Worm (Caenorhabditis elegans) whole organism, L1 larva: ENCODE results near the gene fbxb-75.
A peak's percentile ranks its signal among the peaks of the same experiment; 100 is the strongest.

Experiments
- C34B4.2 ChIP-seq: sonication (generic microtip); optimal IDR thresholded peaks from 2 replicates; lab custom pipeline; 2017; ENCODE audit warnings: mild to moderate bottlenecking, missing genetic modification characterization, missing compliant biosample characterization
- aha-1 ChIP-seq: fragments of 150-350 bp; optimal IDR thresholded peaks from 2 replicates; lab custom pipeline; 2014; ENCODE audit warnings: missing biosample characterization, missing genetic modification characterization
- aly-2 ChIP-seq: fragments of 150-350 bp; optimal IDR thresholded peaks from 2 replicates; lab custom pipeline; 2014; ENCODE audit warnings: missing biosample characterization, missing genetic modification characterization
- ama-1 ChIP-seq: fragments of 150-350 bp; optimal IDR thresholded peaks from 2 replicates; lab custom pipeline; 2014
- blmp-1 ChIP-seq: fragments of 150-350 bp; optimal IDR thresholded peaks from 2 replicates; lab custom pipeline; 2014; ENCODE audit warnings: missing biosample characterization, missing genetic modification characterization
- ceh-63 ChIP-seq: fragments of 200-800 bp; sonication (Bioruptor generic); optimal IDR thresholded peaks from 2 replicates; lab custom pipeline; 2018; ENCODE audit warnings: mild to moderate bottlenecking, missing genetic modification characterization, missing compliant biosample characterization
- ceh-82 ChIP-seq, 3 experiments: fragments of 150-350 bp in 1 of 3; sonication (generic microtip) in 2 of 3; optimal IDR thresholded peaks; 2 replicates each; lab custom pipeline; 2014 to 2017; ENCODE audit warnings: missing biosample characterization in 3 of 3, missing genetic modification characterization in 3 of 3
- ceh-88 ChIP-seq: fragments of 200-800 bp; sonication (Bioruptor generic); IDR thresholded peaks from 2 replicates; pipeline ENCODE4 v1.3.6; 2022; ENCODE audit warnings: missing genetic modification characterization, missing compliant biosample characterization
- dpl-1 ChIP-seq, 3 experiments: fragments of 150-350 bp in 2 of 3; sonication (generic microtip) in 1 of 3; optimal IDR thresholded peaks; 2 replicates each; lab custom pipeline; 2014 to 2017; ENCODE audit warnings: missing biosample characterization in 3 of 3, missing genetic modification characterization in 3 of 3, missing genetic modification reagents in 3 of 3
- efl-1 ChIP-seq, 4 experiments: fragments of 150-350 bp; optimal IDR thresholded peaks in 3 of 4; peaks in 1 of 4; 1 replicate in 1 of 4; 2 replicates in 3 of 4; lab custom pipeline; 2014; ENCODE audit warnings: missing biosample characterization in 2 of 4, missing genetic modification characterization in 2 of 4, missing genetic modification reagents in 2 of 4
- efl-3 ChIP-seq: fragments of 200-800 bp; sonication (Bioruptor generic); optimal IDR thresholded peaks from 2 replicates; lab custom pipeline; 2018; ENCODE audit warnings: mild to moderate bottlenecking, missing genetic modification characterization, missing compliant biosample characterization
- egl-27 ChIP-seq, 2 experiments: fragments of 150-350 bp in 1 of 2; sonication (generic microtip); optimal IDR thresholded peaks; 3 replicates each; lab custom pipeline; 2017 to 2018; ENCODE audit warnings: missing biosample characterization in 2 of 2, missing genetic modification characterization in 2 of 2, missing genetic modification reagents in 2 of 2
- elt-2 ChIP-seq: sonication (generic microtip); optimal IDR thresholded peaks from 2 replicates; lab custom pipeline; 2016; ENCODE audit warnings: missing genetic modification characterization, mild to moderate bottlenecking, inconsistent platforms, missing compliant biosample characterization, missing genetic modification reagents
- ets-5 ChIP-seq: fragments of 200-800 bp; sonication (Bioruptor generic); IDR thresholded peaks from 2 replicates; pipeline ENCODE4 v1.3.6; 2022; ENCODE audit warnings: missing genetic modification characterization, missing compliant biosample characterization
- fkh-8 ChIP-seq: sonication (generic microtip); optimal IDR thresholded peaks from 2 replicates; lab custom pipeline; 2016; ENCODE audit warnings: mild to moderate bottlenecking, missing genetic modification characterization, missing compliant biosample characterization
- grh-1 ChIP-seq: fragments of 200-800 bp; sonication (Bioruptor generic); IDR thresholded peaks from 2 replicates; pipeline ENCODE4 v1.3.6; 2022; ENCODE audit warnings: missing genetic modification reagents, missing genetic modification characterization, missing compliant biosample characterization
- isw-1 ChIP-seq: fragments of 200-800 bp; sonication (Bioruptor generic); IDR thresholded peaks from 2 replicates; pipeline ENCODE4 v1.3.6; 2022; ENCODE audit warnings: missing genetic modification characterization, missing compliant biosample characterization
- jun-1 ChIP-seq: fragments of 150-350 bp; optimal IDR thresholded peaks from 2 replicates; lab custom pipeline; 2014; ENCODE audit warnings: missing biosample characterization, missing genetic modification reagents, missing genetic modification characterization
- lin-35 ChIP-seq, 2 experiments: fragments of 150-350 bp; optimal IDR thresholded peaks; 2 replicates each; lab custom pipeline; 2014; ENCODE audit warnings: missing biosample characterization in 2 of 2, missing genetic modification characterization in 2 of 2, missing genetic modification reagents in 2 of 2
- lsy-2 ChIP-seq, 2 experiments: fragments of 150-350 bp; optimal IDR thresholded peaks; 2 replicates each; lab custom pipeline; 2014; ENCODE audit warnings: missing biosample characterization in 2 of 2, missing genetic modification characterization in 2 of 2
- mef-2 ChIP-seq: fragments of 150-350 bp; optimal IDR thresholded peaks from 2 replicates; lab custom pipeline; 2014; ENCODE audit warnings: missing biosample characterization, missing genetic modification characterization
- mep-1 ChIP-seq: fragments of 150-350 bp; optimal IDR thresholded peaks from 2 replicates; lab custom pipeline; 2014; ENCODE audit warnings: missing biosample characterization, missing genetic modification characterization
- nhr-11 ChIP-seq: fragments of 150-350 bp; optimal IDR thresholded peaks from 2 replicates; lab custom pipeline; 2014; ENCODE audit warnings: missing biosample characterization, missing genetic modification characterization
- nhr-28 ChIP-seq: fragments of 150-350 bp; optimal IDR thresholded peaks from 2 replicates; lab custom pipeline; 2014; ENCODE audit warnings: missing biosample characterization, missing genetic modification characterization
- nhr-47 ChIP-seq: sonication (generic microtip); optimal IDR thresholded peaks from 2 replicates; lab custom pipeline; 2016; ENCODE audit warnings: mild to moderate bottlenecking, missing genetic modification characterization, moderate library complexity, missing compliant biosample characterization
- nhr-71 ChIP-seq: sonication (generic microtip); optimal IDR thresholded peaks from 2 replicates; lab custom pipeline; 2016; ENCODE audit warnings: mild to moderate bottlenecking, missing genetic modification characterization, moderate library complexity, missing compliant biosample characterization
- nhr-76 ChIP-seq: sonication (generic microtip); optimal IDR thresholded peaks from 2 replicates; lab custom pipeline; 2017; ENCODE audit warnings: missing biosample characterization, missing genetic modification characterization
- nhr-77 ChIP-seq: fragments of 150-350 bp; optimal IDR thresholded peaks from 2 replicates; lab custom pipeline; 2014; ENCODE audit warnings: missing biosample characterization, missing genetic modification characterization
- nhr-84 ChIP-seq: sonication (generic microtip); optimal IDR thresholded peaks from 2 replicates; lab custom pipeline; 2017; ENCODE audit warnings: missing biosample characterization, missing genetic modification characterization
- nhr-85 ChIP-seq: sonication (generic microtip); peaks from one replicate; lab custom pipeline; 2016; ENCODE audit warnings: missing genetic modification characterization, inconsistent platforms, missing compliant biosample characterization
- pag-3 ChIP-seq: sonication (generic microtip); optimal IDR thresholded peaks from 2 replicates; lab custom pipeline; 2017; ENCODE audit warnings: missing genetic modification characterization, mild to moderate bottlenecking, missing compliant biosample characterization, antibody characterized with exemption, borderline replicate concordance; ENCODE audit not compliant: insufficient read depth
- pax-3 ChIP-seq: fragments of 200-800 bp; sonication (Bioruptor generic); optimal IDR thresholded peaks from 2 replicates; lab custom pipeline; 2018; ENCODE audit warnings: mild to moderate bottlenecking, missing genetic modification characterization, moderate library complexity, missing compliant biosample characterization
- pqm-1 ChIP-seq: sonication (generic microtip); optimal IDR thresholded peaks from 3 replicates; lab custom pipeline; 2017; ENCODE audit warnings: missing biosample characterization, missing genetic modification characterization
- rnt-1 ChIP-seq: sonication (generic microtip); optimal IDR thresholded peaks from 2 replicates; lab custom pipeline; 2016; ENCODE audit warnings: mild to moderate bottlenecking, missing genetic modification characterization, moderate library complexity, missing compliant biosample characterization
- sptf-1 ChIP-seq: fragments of 150-350 bp; optimal IDR thresholded peaks from 2 replicates; lab custom pipeline; 2014; ENCODE audit warnings: missing biosample characterization, missing genetic modification characterization
- sup-37 ChIP-seq: fragments of 200-800 bp; sonication (Bioruptor generic); optimal IDR thresholded peaks from 2 replicates; lab custom pipeline; 2018; ENCODE audit warnings: mild to moderate bottlenecking, missing genetic modification characterization, missing compliant biosample characterization
- tlp-1 ChIP-seq: fragments of 150-350 bp; optimal IDR thresholded peaks from 2 replicates; lab custom pipeline; 2014; ENCODE audit warnings: missing biosample characterization, missing genetic modification characterization
- unc-30 ChIP-seq: sonication (generic microtip); optimal IDR thresholded peaks from 2 replicates; lab custom pipeline; 2017; ENCODE audit warnings: missing biosample characterization, missing genetic modification characterization
- unc-62 ChIP-seq: fragments of 150-350 bp; optimal IDR thresholded peaks from 2 replicates; lab custom pipeline; 2014; ENCODE audit warnings: missing biosample characterization, missing genetic modification reagents, missing genetic modification characterization
- vab-15 ChIP-seq: sonication (generic microtip); optimal IDR thresholded peaks from 2 replicates; lab custom pipeline; 2017; ENCODE audit warnings: missing genotype, mild to moderate bottlenecking, missing genetic modification characterization, missing compliant biosample characterization
- xbp-1 ChIP-seq: sonication (generic microtip); optimal IDR thresholded peaks from 2 replicates; lab custom pipeline; 2016; ENCODE audit warnings: missing genetic modification characterization, missing compliant biosample characterization
- zag-1 ChIP-seq: fragments of 150-350 bp; optimal IDR thresholded peaks from 2 replicates; lab custom pipeline; 2014; ENCODE audit warnings: missing biosample characterization, missing genetic modification characterization
- zip-4 ChIP-seq: fragments of 200-800 bp; sonication (Bioruptor generic); optimal IDR thresholded peaks from 2 replicates; lab custom pipeline; 2018; ENCODE audit warnings: mild to moderate bottlenecking, missing genetic modification characterization, moderate library complexity, missing compliant biosample characterization

The fbxb-75 gene

DNA sequence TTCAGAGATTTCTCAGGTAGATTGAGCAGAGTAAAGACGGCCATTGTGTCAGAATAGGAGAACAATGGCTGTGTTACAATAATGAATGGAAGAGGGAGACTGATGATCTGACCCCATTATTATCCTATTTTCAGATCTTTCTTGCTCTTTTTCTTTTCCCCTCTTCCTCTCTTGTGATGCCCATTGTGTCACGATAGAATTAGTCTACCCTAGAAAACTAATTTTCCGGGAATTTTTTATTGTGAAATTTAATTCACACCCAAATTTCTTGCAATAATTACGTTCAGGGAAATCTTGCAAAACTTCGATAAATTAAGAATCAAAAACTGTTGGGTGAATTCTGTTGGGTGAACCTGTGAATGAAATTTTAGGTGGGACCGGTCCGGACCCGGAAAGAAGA lies at the start of gene fbxb-75:
TSS of gene fbxb-75 (minus strand) at position 101 of the 400 bp plus-strand sequence.
- TF ChIP-seq vab-15 (tag; lab: Kevin White, UChicago) (no peak), isw-1 (GFP tag; lab: Robert Waterston, UW) (no peak), C34B4.2 (tag; lab: Kevin White, UChicago) (no peak), egl-27 (tag; optimal IDR thresholded peaks at IDR 0.05; lab: Kevin White, UChicago) (no peak), dpl-1 (GFP tag; optimal IDR thresholded peaks at IDR 0.05; lab: Kevin White, UChicago) (no peak), nhr-47 (tag; lab: Kevin White, UChicago) (no peak), nhr-28 (no peak), fkh-8 (tag; lab: Kevin White, UChicago) (no peak), xbp-1 (no peak), nhr-11 (tag; lab: Kevin White, UChicago) (no peak), lsy-2 (tag; optimal IDR thresholded peaks at IDR 0.05; lab: Kevin White, UChicago) (no peak), unc-62 (GFP tag; lab: Kevin White, UChicago) (no peak)
- TF ChIP-seq, all 84 proteins: peak for 0

DNA sequence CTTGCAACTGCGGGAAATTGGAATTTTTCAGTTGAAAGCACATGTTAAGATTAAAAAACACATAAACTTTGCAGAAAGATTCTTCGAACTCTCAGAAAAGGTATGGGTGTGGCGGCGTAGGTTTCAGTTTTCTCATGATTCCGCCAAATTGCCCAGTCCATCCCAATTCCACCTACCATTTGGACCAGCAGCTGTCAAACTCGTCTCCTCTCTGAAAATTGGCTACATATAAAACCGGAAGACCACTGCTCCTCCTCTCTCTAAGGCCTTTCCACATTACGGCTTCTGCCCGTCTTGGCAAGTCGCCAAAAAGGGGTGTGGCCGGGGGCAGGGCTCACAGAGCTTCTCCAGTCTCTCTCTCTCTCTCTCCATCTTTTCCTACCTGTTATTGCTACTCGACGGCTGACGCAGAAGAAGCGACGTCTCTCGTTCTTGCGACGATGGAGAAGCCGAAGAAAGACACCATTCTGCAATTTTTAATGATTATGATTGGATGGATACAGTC lies 49.2 kb upstream of the fbxb-75 start, which contains the start of gene ZK180.7:
TSS of gene ZK180.7 (plus strand) at position 395 of the 505 bp plus-strand sequence.
- TF ChIP-seq ama-1 (lab: Kevin White, UChicago) (no peak), tlp-1 (no peak), aha-1 (tag; lab: Kevin White, UChicago) (no peak), ets-5 (GFP tag; lab: Robert Waterston, UW) (no peak), ceh-63 (GFP tag; lab: Kevin White, UChicago) (peak; percentile 69), efl-1 (optimal IDR thresholded peaks at IDR 0.05; lab: Kevin White, UChicago) (no peak), efl-1 (GFP tag; optimal IDR thresholded peaks at IDR 0.05 in 1 of 2; lab: Kevin White, UChicago) (peak in 1 of 2 experiments; percentile 69), pqm-1 (tag; lab: Kevin White, UChicago) (no peak), grh-1 (no peak), jun-1 (tag; lab: Kevin White, UChicago) (no peak), rnt-1 (tag; lab: Kevin White, UChicago) (no peak)

DNA sequence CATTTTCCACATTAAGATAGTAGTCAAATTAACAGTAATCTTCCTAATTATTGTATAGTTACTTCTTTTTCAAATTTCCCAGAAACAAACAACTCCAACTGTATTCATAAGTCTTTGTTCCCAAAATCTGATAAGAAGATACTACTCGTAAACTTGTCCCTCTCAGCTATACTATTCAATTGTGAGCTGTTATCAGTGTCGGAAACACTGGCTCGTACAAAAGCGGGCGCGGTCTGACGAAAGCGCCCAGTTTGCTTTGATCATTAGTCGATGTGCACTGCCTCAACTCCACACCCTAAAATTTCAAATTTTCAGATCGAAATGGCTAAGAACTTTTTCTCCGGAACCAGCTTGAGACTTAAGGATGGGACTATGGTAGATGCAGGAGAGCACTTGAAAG lies 45.8 kb upstream of the fbxb-75 start, which contains the start of gene trx-3:
TSS of gene trx-3 (plus strand) at position 291 of the 400 bp plus-strand sequence.
- TF ChIP-seq lin-35 (GFP tag; optimal IDR thresholded peaks at IDR 0.05; lab: Kevin White, UChicago) (peak in 1 of 2 experiments; percentile 22), efl-1 (optimal IDR thresholded peaks at IDR 0.05; lab: Kevin White, UChicago) (no peak), efl-1 (GFP tag; optimal IDR thresholded peaks at IDR 0.05 in 1 of 2; lab: Kevin White, UChicago) (peak in 1 of 2 experiments; percentile 67), pqm-1 (tag; lab: Kevin White, UChicago) (peak; percentile 48), elt-2 (peak; percentile 77), vab-15 (tag; lab: Kevin White, UChicago) (no peak)

DNA sequence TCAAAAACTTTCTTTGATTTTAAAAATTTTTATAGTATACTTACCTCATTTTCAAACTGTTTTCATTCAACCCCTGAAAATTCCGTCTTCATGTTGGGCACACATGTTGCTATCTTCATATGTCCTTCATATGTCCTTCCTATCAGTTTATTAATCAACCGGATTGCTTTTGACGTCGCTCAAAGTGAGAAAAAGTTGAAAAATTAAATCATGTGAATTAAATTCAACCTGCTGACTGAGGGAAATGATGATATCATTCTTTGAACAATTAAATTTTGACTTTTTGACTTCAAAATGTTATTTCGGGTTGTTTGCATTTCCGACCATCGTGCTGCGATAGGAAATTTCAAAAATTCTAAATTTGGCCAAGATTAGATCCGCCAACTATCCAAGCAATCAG lies 43.6 kb upstream of the fbxb-75 start:
- TF ChIP-seq dpl-1 (GFP tag; optimal IDR thresholded peaks at IDR 0.05; lab: Kevin White, UChicago) (no peak), isw-1 (GFP tag; lab: Robert Waterston, UW) (no peak), ceh-82 (tag; optimal IDR thresholded peaks at IDR 0.05; lab: Kevin White, UChicago) (no peak), ama-1 (lab: Kevin White, UChicago) (no peak), sptf-1 (no peak), mep-1 (tag; lab: Kevin White, UChicago) (no peak), ceh-63 (GFP tag; lab: Kevin White, UChicago) (no peak), egl-27 (tag; optimal IDR thresholded peaks at IDR 0.05; lab: Kevin White, UChicago) (no peak), nhr-71 (tag; lab: Kevin White, UChicago) (peak; percentile 35), unc-62 (GFP tag; lab: Kevin White, UChicago) (no peak), pqm-1 (tag; lab: Kevin White, UChicago) (no peak), aly-2 (tag; lab: Kevin White, UChicago) (no peak), C34B4.2 (tag; lab: Kevin White, UChicago) (no peak), lsy-2 (tag; optimal IDR thresholded peaks at IDR 0.05; lab: Kevin White, UChicago) (no peak), efl-3 (GFP tag; lab: Kevin White, UChicago) (no peak), nhr-77 (tag; lab: Kevin White, UChicago) (no peak), zag-1 (tag; lab: Kevin White, UChicago) (no peak), sup-37 (GFP tag; lab: Kevin White, UChicago) (no peak), ceh-88 (GFP tag; lab: Robert Waterston, UW) (no peak), pag-3 (no peak), nhr-84 (no peak), mef-2 (no peak), nhr-85 (tag; lab: Kevin White, UChicago) (peak; percentile 47), blmp-1 (tag; lab: Kevin White, UChicago) (no peak), unc-30 (no peak), elt-2 (peak; percentile 41), pax-3 (no peak), rnt-1 (tag; lab: Kevin White, UChicago) (no peak), ets-5 (GFP tag; lab: Robert Waterston, UW) (no peak), zip-4 (GFP tag; lab: Kevin White, UChicago) (no peak), nhr-76 (tag; lab: Kevin White, UChicago) (no peak), efl-1 (optimal IDR thresholded peaks at IDR 0.05; lab: Kevin White, UChicago) (no peak), efl-1 (GFP tag; optimal IDR thresholded peaks at IDR 0.05 in 1 of 2; lab: Kevin White, UChicago) (peak in 1 of 2 experiments; percentile 67)
